Worm (Caenorhabditis elegans): ENCODE results near the gene R11G10.3.

R11G10.3 gene

DNA sequence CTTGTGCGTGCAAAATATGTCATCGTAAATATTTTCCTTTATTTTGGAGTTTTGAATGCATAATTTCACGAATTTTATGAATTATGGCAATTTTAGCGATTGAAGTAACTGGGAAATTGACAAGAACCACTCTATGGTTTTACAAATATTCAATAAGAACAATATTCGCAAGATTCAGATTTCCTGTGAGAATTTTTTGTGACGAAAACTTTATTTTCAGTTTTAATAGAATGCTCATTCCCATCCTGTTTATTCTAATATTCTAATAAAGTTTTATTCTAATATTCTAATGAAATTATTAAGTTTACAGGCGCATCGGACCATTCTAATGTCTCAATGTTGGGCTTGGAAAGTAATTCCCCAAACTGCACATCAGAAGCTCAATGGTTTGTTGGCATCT lies at the start of gene R11G10.3:
R11G10.3 (plus strand) TSS at position 301 of the 400 bp plus-strand sequence.
- TF ChIP-seq aly-2 (tag; optimal IDR thresholded peaks at IDR 0.05) = no peak
- TF ChIP-seq elt-3 (tag; optimal IDR thresholded peaks at IDR 0.05) = no peak
- TF ChIP-seq sma-9 (GFP tag; optimal IDR thresholded peaks at IDR 0.05) = no peak
- TF ChIP-seq sma-9 (tag; optimal IDR thresholded peaks at IDR 0.05) = no peak
- TF ChIP-seq snpc-4 (tag; optimal IDR thresholded peaks at IDR 0.05) = no peak
- TF ChIP-seq ztf-4 (tag; optimal IDR thresholded peaks at IDR 0.05) = no peak
- no peak for TF ChIP-seq nhr-25 (tag; optimal IDR thresholded peaks at IDR 0.05)
- no peak for TF ChIP-seq nhr-21 (tag; optimal IDR thresholded peaks at IDR 0.05)
- TF ChIP-seq lin-11 (tag; optimal IDR thresholded peaks at IDR 0.05) = no peak
- TF ChIP-seq elt-1 (tag; optimal IDR thresholded peaks at IDR 0.05) = no peak

ce11 chrV:13476350-13476749 lies 46.9 kb upstream of the R11G10.3 start, which contains the start of gene T10G3.8:
TSS of gene T10G3.8 (minus strand) at chrV:13476450.
- no peak for TF ChIP-seq R02D3.7 (tag; optimal IDR thresholded peaks at IDR 0.05)
- TF ChIP-seq dmd-4 (tag; optimal IDR thresholded peaks at IDR 0.05) = no peak
- no peak for TF ChIP-seq peb-1 (tag; optimal IDR thresholded peaks at IDR 0.05)
- no peak for TF ChIP-seq lsy-2 (tag; optimal IDR thresholded peaks at IDR 0.05)
- no peak for TF ChIP-seq ztf-11 (tag; optimal IDR thresholded peaks at IDR 0.05)
- TF ChIP-seq snpc-4 (tag; optimal IDR thresholded peaks at IDR 0.05) = no peak
- no peak for TF ChIP-seq unc-62 (GFP tag; optimal IDR thresholded peaks at IDR 0.05)
- TF ChIP-seq zag-1 (tag; optimal IDR thresholded peaks at IDR 0.05) = no peak
- TF ChIP-seq unc-39 (tag; optimal IDR thresholded peaks at IDR 0.05) = no peak
- TF ChIP-seq sem-4 (tag; optimal IDR thresholded peaks at IDR 0.05) = no peak
- TF ChIP-seq elt-1 (tag; optimal IDR thresholded peaks at IDR 0.05) = no peak
- no peak for TF ChIP-seq blmp-1 (tag; optimal IDR thresholded peaks at IDR 0.05; ENCODE audit: insufficient read depth)
- TF ChIP-seq elt-3 (tag; optimal IDR thresholded peaks at IDR 0.05) = no peak
- TF ChIP-seq nhr-12 (tag; optimal IDR thresholded peaks at IDR 0.05) = no peak
- no peak for TF ChIP-seq ceh-16 (tag; optimal IDR thresholded peaks at IDR 0.05)
- no peak for TF ChIP-seq sma-3 (GFP tag; optimal IDR thresholded peaks at IDR 0.05)
- TF ChIP-seq nhr-6 (tag; optimal IDR thresholded peaks at IDR 0.05) = no peak
- no peak for TF ChIP-seq C34F6.9 (tag; optimal IDR thresholded peaks at IDR 0.05)
- no peak for TF ChIP-seq ama-1 (optimal IDR thresholded peaks at IDR 0.05)

- TF ChIP-seq lin-39 (tag; optimal IDR thresholded peaks at IDR 0.05) (no peak), ceh-82 (tag; optimal IDR thresholded peaks at IDR 0.05) (no peak), sma-9 (GFP tag; optimal IDR thresholded peaks at IDR 0.05) (no peak), sma-9 (tag; optimal IDR thresholded peaks at IDR 0.05) (no peak), F13H6.1 (tag; optimal IDR thresholded peaks at IDR 0.05) (no peak)
Measured at ce11 chrV:13479766-13480165, 43.5 kb upstream of the R11G10.3 start, which contains the start of gene T10G3.2. TSS of gene T10G3.2 (minus strand) at chrV:13479866.

DNA sequence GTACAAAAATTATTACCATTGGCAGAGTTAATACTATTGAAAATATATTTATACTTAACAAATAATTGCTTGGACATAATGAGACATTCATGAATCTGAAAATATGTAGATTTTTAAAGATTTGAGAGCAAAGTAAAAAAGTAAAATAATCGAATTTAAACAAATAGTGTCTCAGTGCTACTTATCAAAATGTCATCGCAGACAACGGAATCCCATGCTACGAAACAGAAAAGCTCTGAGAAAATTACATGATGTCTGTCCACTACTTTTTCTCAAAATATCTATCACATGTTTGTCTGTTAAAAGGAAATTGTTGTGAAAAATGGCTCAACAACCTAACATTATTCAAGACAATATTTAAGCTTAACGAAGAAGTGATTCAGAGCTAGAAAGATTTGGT lies 39.0 kb upstream of the R11G10.3 start, which contains the start of gene T10G3.4:
T10G3.4 (minus strand) TSS at position 101 of the 400 bp plus-strand sequence.
- TF ChIP-seq nhr-21 (tag; optimal IDR thresholded peaks at IDR 0.05) = no peak
- TF ChIP-seq R02D3.7 (tag; optimal IDR thresholded peaks at IDR 0.05) = no peak
- no peak for TF ChIP-seq mdl-1 (tag; optimal IDR thresholded peaks at IDR 0.05)
- TF ChIP-seq nhr-12 (tag; optimal IDR thresholded peaks at IDR 0.05) = no peak
- no peak for TF ChIP-seq alr-1 (tag; optimal IDR thresholded peaks at IDR 0.05)
- no peak for TF ChIP-seq nhr-11 (tag; optimal IDR thresholded peaks at IDR 0.05)
- TF ChIP-seq ztf-11 (tag; optimal IDR thresholded peaks at IDR 0.05) = no peak
- TF ChIP-seq nhr-129 (tag; optimal IDR thresholded peaks at IDR 0.05) = no peak
- no peak for TF ChIP-seq unc-39 (tag; optimal IDR thresholded peaks at IDR 0.05)
- TF ChIP-seq sma-3 (GFP tag; optimal IDR thresholded peaks at IDR 0.05) = no peak
- no peak for TF ChIP-seq aly-2 (tag; optimal IDR thresholded peaks at IDR 0.05)
- no peak for TF ChIP-seq ZK546.5 (tag; optimal IDR thresholded peaks at IDR 0.05)
- TF ChIP-seq ceh-82 (tag; optimal IDR thresholded peaks at IDR 0.05) = no peak
- TF ChIP-seq nhr-237 (tag; optimal IDR thresholded peaks at IDR 0.05) = no peak
- TF ChIP-seq elt-3 (tag; optimal IDR thresholded peaks at IDR 0.05) = no peak

DNA sequence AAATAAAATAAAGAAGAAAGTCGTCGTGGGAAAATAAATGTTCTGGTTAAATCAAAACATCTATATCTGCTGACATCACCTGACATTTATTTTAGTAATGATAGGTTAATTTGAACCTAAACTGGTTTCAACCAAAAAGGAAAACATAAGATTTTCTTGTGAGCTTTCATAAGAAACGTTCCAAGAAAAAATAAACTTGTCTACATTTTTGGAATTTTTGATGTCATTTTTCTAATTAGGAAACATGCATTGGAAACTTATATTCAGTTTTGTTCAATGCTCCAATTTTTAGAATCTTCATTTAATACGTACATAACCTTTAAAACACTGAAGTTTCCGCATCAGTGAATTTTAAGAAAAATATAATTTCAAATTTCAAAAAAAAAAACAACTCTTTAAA lies 37.6 kb upstream of the R11G10.3 start:
- TF ChIP-seq F13H6.1 (tag; optimal IDR thresholded peaks at IDR 0.05) = no peak
- TF ChIP-seq mbf-1 (tag; optimal IDR thresholded peaks at IDR 0.05) = no peak
- no peak for TF ChIP-seq Y55F3AM.14 (GFP tag; optimal IDR thresholded peaks at IDR 0.05)
- no peak for TF ChIP-seq nhr-237 (tag; optimal IDR thresholded peaks at IDR 0.05)
- no peak for TF ChIP-seq dmd-4 (tag; optimal IDR thresholded peaks at IDR 0.05)
- no peak for TF ChIP-seq gmeb-1 (tag; optimal IDR thresholded peaks at IDR 0.05)
- no peak for TF ChIP-seq crh-2 (tag; optimal IDR thresholded peaks at IDR 0.05)
- TF ChIP-seq C34F6.9 (tag; optimal IDR thresholded peaks at IDR 0.05) = no peak
- TF ChIP-seq ama-1 (optimal IDR thresholded peaks at IDR 0.05) = no peak
- no peak for TF ChIP-seq ceh-16 (tag; optimal IDR thresholded peaks at IDR 0.05)
- no peak for TF ChIP-seq blmp-1 (tag; optimal IDR thresholded peaks at IDR 0.05; ENCODE audit: insufficient read depth)
